Worm (Caenorhabditis elegans) whole organism, L4/young adult: ENCODE measurements around the gene F09F9.2.

ENCODE experiments used
- W03F9.2 ChIP-seq: fragments of 150-350 bp; optimal IDR thresholded peaks from 2 replicates; lab custom pipeline; 2014; ENCODE audit warnings: missing biosample characterization, missing genetic modification characterization
- dao-5 ChIP-seq: sonication (generic microtip); optimal IDR thresholded peaks from 2 replicates; lab custom pipeline; 2016; ENCODE audit warnings: missing genotype, missing genetic modification characterization, moderate library complexity, missing compliant biosample characterization
- him-1 ChIP-seq: sonication (generic microtip); optimal IDR thresholded peaks from 2 replicates; lab custom pipeline; 2016; ENCODE audit warnings: missing genotype, missing genetic modification reagents, missing genetic modification characterization, missing compliant biosample characterization

The F09F9.2 gene

DNA sequence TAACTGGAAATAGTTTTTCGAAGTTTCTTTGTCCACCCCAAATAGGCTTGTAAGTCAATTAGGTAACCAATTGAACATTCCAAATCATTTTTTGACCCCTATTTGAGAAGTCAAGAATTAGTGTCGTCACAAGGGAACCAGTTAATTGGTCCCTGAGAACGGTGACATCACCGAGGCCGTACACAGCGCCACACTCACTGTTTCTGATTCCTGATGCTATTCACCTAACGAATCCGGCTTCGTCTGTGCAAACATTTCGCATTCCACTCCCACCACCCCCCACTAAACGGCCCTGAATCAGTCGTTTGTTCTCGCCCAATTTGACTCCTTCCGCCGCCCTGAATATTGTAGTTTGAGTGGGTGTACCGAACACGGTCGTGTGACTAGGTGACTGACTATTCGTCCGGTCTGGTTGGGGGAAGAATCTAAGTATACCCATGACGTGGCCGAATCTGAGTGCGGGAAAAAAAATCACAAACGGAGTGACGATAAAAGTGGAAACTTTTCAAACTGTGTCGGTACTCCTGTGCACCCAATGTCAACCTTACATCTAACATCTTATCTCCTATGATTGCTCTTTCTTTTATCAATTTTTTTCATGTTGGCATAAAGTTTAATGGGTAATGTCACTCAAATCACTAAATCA, 33.0 kb upstream of the F09F9.2 start:
- TF ChIP-seq W03F9.2 (tag; lab: Kevin White, UChicago): no peak
- TF ChIP-seq dao-5 (tag; lab: Kevin White, UChicago): no peak
- no peak for TF ChIP-seq him-1 (tag; lab: Kevin White, UChicago)

DNA sequence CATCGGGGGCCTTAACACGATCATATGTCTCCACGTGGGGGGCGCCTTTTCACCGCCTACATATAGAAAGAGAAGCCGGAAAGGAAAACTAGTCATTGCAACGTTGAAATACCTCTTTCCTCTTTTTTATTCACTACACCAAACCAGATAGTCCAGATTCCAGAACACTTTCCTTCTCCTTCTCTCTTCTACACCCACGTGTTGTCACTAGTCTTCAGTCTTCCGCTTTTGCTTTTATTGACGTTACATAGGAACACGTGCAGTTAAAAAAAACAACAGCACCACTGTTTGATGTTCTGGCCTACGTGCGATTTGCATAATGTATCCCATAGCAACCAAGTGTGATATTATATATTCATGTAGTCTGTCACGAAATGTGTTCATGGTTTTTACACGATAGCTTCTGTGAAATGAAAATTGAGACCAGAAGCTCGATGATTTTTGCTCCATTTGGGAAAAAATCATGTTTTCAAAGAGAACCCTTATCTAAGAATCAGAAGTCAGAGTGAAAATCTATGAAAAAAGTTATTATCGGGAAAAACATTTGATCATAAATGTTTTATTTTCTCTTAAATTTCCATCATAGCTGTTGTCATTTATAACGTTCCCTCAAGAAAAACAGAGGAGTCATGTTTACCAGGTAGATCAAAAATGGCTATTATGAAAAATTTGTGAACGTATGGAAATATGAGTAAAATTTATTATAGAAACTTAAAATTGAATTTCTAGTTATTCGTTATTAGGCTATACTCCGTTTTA, 32.2 kb upstream of the F09F9.2 start:
- TF ChIP-seq W03F9.2 (tag; lab: Kevin White, UChicago): no peak
- TF ChIP-seq him-1 (tag; lab: Kevin White, UChicago): no peak
- TF ChIP-seq dao-5 (tag; lab: Kevin White, UChicago): no peak

DNA sequence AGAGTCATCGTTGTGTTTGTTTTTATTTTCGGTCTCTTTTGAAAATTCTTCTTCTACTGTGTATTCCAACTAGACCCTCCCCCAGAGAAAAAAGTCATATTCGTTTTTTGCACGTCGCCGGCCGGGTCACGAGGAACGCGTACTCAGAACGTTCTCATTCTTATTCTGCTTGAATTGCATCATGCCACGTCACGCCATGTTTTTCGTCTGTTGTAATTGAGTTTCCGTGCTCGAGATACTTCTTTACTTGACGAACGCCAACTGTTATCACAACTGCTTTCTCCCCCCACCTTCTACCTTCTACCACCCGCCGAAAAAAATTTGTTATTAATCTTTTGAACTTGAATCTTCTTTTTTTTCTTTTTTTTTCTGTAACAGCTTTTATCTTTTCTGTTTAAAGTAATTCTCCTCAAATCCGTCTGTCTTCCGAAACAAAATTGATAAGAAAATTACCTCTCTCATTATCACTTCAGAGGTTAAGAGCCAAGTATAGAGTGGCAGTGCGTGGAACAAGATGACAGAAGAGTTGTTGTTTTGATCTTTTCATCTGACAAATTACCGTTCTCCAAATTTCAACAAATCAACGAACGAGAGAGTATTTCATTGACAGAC, 31.5 kb upstream of the F09F9.2 start:
- TF ChIP-seq him-1 (tag; lab: Kevin White, UChicago): no peak
- no peak for TF ChIP-seq W03F9.2 (tag; lab: Kevin White, UChicago)

ce11 chrX:4142202-4142601, 31.0 kb upstream of the F09F9.2 start:
- TF ChIP-seq W03F9.2 (tag; lab: Kevin White, UChicago) (no peak), him-1 (tag; lab: Kevin White, UChicago) (no peak), dao-5 (tag; lab: Kevin White, UChicago) (no peak)

DNA sequence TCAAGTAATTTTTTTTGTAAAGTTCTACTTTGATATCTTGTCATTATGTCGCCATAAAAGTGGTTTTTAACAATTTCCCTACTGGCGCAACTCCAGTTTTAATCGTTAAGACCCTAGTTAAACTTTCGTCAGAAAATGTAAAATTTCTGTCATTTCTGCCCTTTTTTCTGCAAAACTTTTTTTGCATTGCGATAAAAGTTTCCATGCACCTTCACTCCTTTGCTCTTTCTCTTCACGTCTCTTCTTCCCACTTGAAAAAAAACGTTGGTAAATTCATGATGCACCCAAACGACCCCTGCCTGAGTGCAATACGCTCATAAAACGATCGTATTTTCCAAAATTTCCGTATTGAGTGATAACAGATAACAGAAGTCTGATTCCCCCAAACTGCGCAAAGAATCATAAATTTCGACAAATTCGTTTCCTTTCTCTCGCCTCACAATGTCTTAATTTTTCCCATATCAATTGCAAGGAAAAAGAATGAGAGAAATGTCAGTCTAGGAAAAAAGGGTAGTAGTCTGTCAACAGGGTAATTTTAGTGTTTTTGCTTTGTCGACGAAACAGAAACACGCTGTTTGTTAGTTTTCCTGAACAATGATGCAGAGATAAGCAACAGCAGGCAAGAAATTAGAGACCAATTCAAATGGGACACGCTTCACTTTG, 29.6 kb upstream of the F09F9.2 start:
- TF ChIP-seq him-1 (tag; lab: Kevin White, UChicago) (no peak), W03F9.2 (tag; lab: Kevin White, UChicago) (no peak), dao-5 (tag; lab: Kevin White, UChicago) (no peak)

DNA sequence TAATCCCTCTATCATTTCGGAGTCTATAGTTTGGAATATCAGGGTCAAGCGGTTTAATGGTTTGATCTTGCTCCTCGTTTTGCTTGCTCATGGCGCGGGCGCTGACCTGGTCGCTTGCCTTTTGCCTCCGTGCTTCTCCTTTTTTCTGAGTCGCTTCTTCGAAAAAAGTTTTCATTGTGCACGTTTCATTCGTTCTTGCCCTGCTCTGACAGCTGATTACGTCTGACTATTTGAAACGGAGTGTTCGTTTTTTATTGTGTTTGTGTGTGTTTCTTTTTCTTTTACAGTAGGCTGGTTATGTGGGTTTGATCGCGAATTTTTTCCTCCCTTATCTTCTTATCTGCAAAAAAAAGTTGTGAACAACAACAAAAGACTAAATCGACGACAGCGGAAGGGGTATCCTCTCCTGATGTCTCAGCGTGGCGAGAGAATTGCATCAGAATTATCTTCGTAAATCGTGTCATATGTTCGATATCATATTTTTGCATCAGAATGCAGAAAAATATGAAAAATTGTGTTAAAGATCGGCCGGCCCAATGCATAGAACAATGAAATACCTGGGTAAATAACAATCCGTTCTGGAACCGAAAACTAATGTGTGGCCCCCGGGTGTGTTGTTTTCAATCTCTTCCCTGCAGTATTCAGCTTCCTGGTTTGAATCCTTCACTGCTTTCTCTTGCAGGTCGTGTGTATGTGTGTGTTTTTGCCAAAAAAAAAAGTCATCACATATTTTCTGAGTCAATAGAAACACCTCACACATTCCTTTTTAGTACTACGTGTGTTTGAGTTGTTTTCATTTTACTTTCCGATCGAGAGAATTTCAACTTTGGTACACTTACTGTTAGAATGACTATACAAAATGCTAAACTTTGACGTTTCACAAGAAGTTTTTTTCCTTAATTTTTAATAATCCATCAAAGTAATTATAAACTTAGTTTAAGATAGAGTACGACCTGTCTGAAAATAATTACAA, 28.6 kb upstream of the F09F9.2 start, which contains the start of gene ZK470.4:
Gene ZK470.4 (minus strand): TSS at position 175 of the 973 bp plus-strand sequence.
- no peak for TF ChIP-seq him-1 (tag; lab: Kevin White, UChicago)
- TF ChIP-seq W03F9.2 (tag; lab: Kevin White, UChicago): peak; percentile 11
- no peak for TF ChIP-seq dao-5 (tag; lab: Kevin White, UChicago)

DNA sequence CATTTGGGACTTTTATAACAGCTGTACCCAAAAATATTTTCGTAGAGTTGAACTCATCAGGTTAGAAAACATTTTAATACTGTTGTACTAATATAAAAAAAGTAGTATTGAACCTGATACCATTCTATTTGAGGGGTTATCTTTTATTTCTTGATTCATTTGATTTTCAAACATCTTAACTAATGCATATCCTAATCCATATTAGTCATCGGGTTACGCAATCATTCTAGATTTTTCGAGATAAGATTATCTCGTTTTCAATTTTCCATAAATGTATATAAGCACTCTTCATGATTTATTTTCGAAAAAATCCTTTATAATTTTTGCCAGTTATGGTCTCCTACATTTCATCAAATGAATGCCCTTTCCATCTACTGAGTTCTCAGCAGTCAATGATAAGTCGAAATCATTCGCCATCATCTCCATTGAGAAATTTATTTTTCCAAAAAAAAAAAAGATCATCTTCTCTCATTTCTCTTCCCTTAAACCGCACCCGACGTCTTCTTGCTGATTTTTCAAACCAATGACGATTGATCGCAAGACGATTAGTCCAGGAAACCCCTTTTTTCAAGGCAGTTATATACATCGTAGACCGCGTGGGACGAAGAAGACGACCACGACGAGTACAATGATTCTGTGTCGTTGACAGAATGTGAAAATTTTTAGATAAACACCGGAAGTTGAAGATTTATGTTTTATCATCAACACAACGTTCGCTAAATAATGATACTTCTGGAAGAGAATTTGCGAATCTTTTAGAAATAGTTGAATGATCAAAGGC, 27.4 kb upstream of the F09F9.2 start:
- no peak for TF ChIP-seq dao-5 (tag; lab: Kevin White, UChicago)
- TF ChIP-seq him-1 (tag; lab: Kevin White, UChicago): no peak
- TF ChIP-seq W03F9.2 (tag; lab: Kevin White, UChicago): no peak

DNA sequence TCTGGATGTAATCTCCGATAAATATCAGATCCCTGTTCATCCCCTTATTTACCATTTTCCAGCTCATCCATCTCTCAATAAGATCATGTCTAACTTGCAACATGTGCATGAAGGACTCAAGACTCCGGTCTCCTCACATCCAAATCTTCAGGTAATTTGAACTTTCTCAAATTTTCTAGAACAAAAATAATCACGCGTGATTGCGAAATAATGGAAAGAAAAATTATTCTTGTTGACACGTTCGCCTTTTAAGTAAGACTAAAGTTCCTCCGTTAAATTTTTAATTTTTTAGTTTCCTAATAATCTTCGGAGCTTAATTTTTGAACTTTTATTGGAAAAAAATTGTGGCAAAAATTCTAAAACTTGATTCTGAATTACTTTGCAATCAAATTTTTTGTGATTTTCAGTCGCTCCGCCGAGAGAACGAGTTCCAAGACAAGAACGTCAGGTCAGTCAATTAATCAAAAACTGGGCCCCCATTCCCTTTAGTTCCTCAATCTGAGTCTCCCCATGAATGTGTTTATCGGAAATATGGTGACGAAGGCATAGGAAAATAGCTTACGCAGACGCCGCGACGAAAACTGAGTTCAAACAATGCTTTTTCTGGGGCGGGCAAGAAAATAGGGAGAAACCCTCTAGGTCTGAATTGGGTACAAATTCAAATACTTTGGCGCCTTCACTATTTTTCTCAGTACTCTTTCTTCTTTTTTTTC, 26.4 kb upstream of the F09F9.2 start:
- no peak for TF ChIP-seq W03F9.2 (tag; lab: Kevin White, UChicago)
- TF ChIP-seq him-1 (tag; lab: Kevin White, UChicago): peak; percentile 29

- TF ChIP-seq W03F9.2 (tag; lab: Kevin White, UChicago) (no peak), dao-5 (tag; lab: Kevin White, UChicago) (no peak), him-1 (tag; lab: Kevin White, UChicago) (no peak)
Observed at ce11 chrX:4136547-4137311, 25.5 kb upstream of the F09F9.2 start.

DNA sequence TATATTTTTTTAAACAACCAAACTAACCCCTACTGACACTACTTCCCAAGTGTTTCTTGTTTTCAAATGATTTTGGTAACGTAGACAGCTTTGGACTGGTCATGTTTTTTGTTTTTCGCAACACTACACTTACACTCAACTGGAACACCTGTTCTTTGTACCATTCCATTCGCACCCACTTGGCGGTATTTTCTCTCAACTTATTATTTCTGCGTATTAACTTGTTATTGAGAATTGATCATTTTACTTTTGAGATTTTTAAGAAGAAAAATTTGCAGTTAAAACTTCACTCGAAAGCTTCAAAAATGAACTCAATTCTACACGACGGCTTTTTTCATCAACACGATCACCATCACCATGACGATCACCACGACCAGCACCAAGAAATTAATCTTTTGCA, 23.6 kb upstream of the F09F9.2 start, which contains the start of gene ZK470.2:
Gene ZK470.2 (plus strand): TSS at position 301 of the 400 bp plus-strand sequence.
- TF ChIP-seq W03F9.2 (tag; lab: Kevin White, UChicago): no peak
- no peak for TF ChIP-seq dao-5 (tag; lab: Kevin White, UChicago)
- no peak for TF ChIP-seq him-1 (tag; lab: Kevin White, UChicago)
